Fruit fly (Drosophila melanogaster): ENCODE measurements around the gene Ddrgk1.

DNA sequence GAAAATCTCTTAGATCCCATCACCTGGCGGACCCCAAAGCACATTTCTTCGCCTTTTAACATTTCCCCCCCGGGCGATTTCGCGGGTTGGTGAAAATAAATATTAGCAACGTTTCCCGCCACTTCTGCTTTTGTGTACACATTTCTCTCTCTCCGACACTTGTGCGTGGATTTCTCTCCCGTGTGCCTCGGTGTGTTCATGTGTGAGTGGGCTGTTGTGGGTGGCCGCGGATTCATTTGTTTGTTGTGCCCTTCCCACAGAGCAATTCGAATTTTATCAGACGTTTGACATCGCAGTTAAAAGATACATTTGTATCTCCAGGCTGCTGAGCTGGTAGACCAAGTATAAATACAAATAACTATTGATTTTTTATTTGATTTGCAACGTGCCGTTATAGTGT is 9.4 kb downstream of the Ddrgk1 start:
- TF ChIP-seq CTCF (optimal IDR thresholded peaks at IDR 0.05) (no peak), CG8478 (optimal IDR thresholded peaks at IDR 0.05) (no peak)
